Fruit fly (Drosophila melanogaster) whole organism, embryonic: ENCODE measurements around the gene CG6659.

ENCODE experiments used
- Bgb ChIP-seq: fragments of 200-800 bp; sonication (Bioruptor generic); IDR thresholded peaks from 2 replicates; pipeline ENCODE4 v1.3.6; 2022; ENCODE audit warnings: missing biosample characterization, missing genetic modification characterization; ENCODE audit not compliant: partially characterized antibody
- BtbVII ChIP-seq: fragments of 200-800 bp; sonication (Bioruptor generic); optimal IDR thresholded peaks from 3 replicates; lab custom pipeline; 2017; ENCODE audit warnings: missing biosample characterization, mild to moderate bottlenecking, missing genetic modification characterization
- C15 ChIP-seq: fragments of 200-800 bp; sonication (Bioruptor generic); IDR thresholded peaks from 3 replicates; pipeline ENCODE4 v1.3.6; 2022; ENCODE audit warnings: missing biosample characterization, missing genetic modification characterization
- CG10543 ChIP-seq: fragments of 200-800 bp; sonication (Bioruptor generic); optimal IDR thresholded peaks from 3 replicates; lab custom pipeline; 2017; ENCODE audit warnings: missing biosample characterization, mild to moderate bottlenecking, missing genetic modification characterization, moderate library complexity
- CG10654 ChIP-seq: fragments of 200-800 bp; sonication (Bioruptor generic); optimal IDR thresholded peaks from 2 replicates; lab custom pipeline; 2016; ENCODE audit warnings: missing biosample characterization, missing genetic modification characterization
- CG12071 ChIP-seq: fragments of 200-800 bp; sonication (Bioruptor generic); optimal IDR thresholded peaks from 3 replicates; lab custom pipeline; 2018; ENCODE audit warnings: missing biosample characterization, mild to moderate bottlenecking, missing genetic modification characterization
- CG15601 ChIP-seq: fragments of 200-800 bp; sonication (Bioruptor generic); optimal IDR thresholded peaks from 3 replicates; lab custom pipeline; 2019; ENCODE audit warnings: missing biosample characterization, mild to moderate bottlenecking, missing genetic modification characterization, moderate library complexity
- CG1603 ChIP-seq: fragments of 200-800 bp; sonication (Bioruptor generic); optimal IDR thresholded peaks from 2 replicates; lab custom pipeline; 2019; ENCODE audit warnings: missing biosample characterization, mild to moderate bottlenecking, missing genetic modification characterization, moderate library complexity
- CG18262 ChIP-seq: fragments of 200-800 bp; optimal IDR thresholded peaks from 3 replicates; lab custom pipeline; 2019; ENCODE audit warnings: missing biosample characterization, mild to moderate bottlenecking, missing genetic modification characterization, moderate library complexity
- CG1832 ChIP-seq: fragments of 200-800 bp; sonication (Bioruptor generic); optimal IDR thresholded peaks from 2 replicates; lab custom pipeline; 2017; ENCODE audit warnings: missing biosample characterization, mild to moderate bottlenecking, missing genetic modification characterization, inconsistent platforms
- CG3163 ChIP-seq: fragments of 200-800 bp; sonication (Bioruptor generic); optimal IDR thresholded peaks from 3 replicates; lab custom pipeline; 2016; ENCODE audit warnings: missing biosample characterization, missing genetic modification characterization
- CG7357 ChIP-seq: fragments of 200-800 bp; sonication (Bioruptor generic); IDR thresholded peaks from 3 replicates; pipeline ENCODE4 v1.3.6; 2022; ENCODE audit warnings: missing biosample characterization, missing genetic modification characterization
- CG7556 ChIP-seq: fragments of 200-800 bp; sonication (Bioruptor generic); optimal IDR thresholded peaks from 2 replicates; lab custom pipeline; 2017; ENCODE audit warnings: missing biosample characterization, mild to moderate bottlenecking, missing genetic modification characterization
- CG8290 ChIP-seq, 3 experiments: fragments of 200-800 bp; sonication (Bioruptor generic); optimal IDR thresholded peaks; 2 replicates each; lab custom pipeline; 2016 to 2019; ENCODE audit warnings: missing biosample characterization in 3 of 3, missing genetic modification characterization in 3 of 3, mild to moderate bottlenecking in 2 of 3, moderate library complexity in 1 of 3
- CG8388 ChIP-seq: fragments of 200-800 bp; sonication (Bioruptor generic); optimal IDR thresholded peaks from 2 replicates; lab custom pipeline; 2019; ENCODE audit warnings: missing biosample characterization, mild to moderate bottlenecking, missing genetic modification characterization, moderate library complexity
- CG8478 ChIP-seq: fragments of >200 bp; optimal IDR thresholded peaks from 2 replicates; lab custom pipeline; 2018
- CG9727 ChIP-seq: fragments of 200-800 bp; sonication (Bioruptor generic); optimal IDR thresholded peaks from 3 replicates; lab custom pipeline; 2017; ENCODE audit warnings: missing biosample characterization, mild to moderate bottlenecking, missing genetic modification characterization
- Doc3 ChIP-seq: fragments of 200-800 bp; sonication (Bioruptor generic); IDR thresholded peaks from 3 replicates; pipeline ENCODE4 v1.3.6; 2022; ENCODE audit warnings: missing biosample characterization, missing genetic modification characterization; ENCODE audit not compliant: partially characterized antibody
- Elba2 ChIP-seq: fragments of 200-800 bp; sonication (Bioruptor generic); optimal IDR thresholded peaks from 3 replicates; lab custom pipeline; 2016; ENCODE audit warnings: missing biosample characterization, missing genetic modification characterization
- Ets97D ChIP-seq: fragments of 200-800 bp; sonication (Bioruptor generic); optimal IDR thresholded peaks from 3 replicates; lab custom pipeline; 2016; ENCODE audit warnings: missing biosample characterization, missing genetic modification characterization
- H15 ChIP-seq: fragments of 200-800 bp; sonication (Bioruptor generic); IDR thresholded peaks from 3 replicates; pipeline ENCODE4 v1.3.6; 2022; ENCODE audit warnings: missing biosample characterization, missing genetic modification characterization
- HmgZ ChIP-seq: fragments of 200-800 bp; sonication (Bioruptor generic); optimal IDR thresholded peaks from 2 replicates; lab custom pipeline; 2018; ENCODE audit warnings: missing biosample characterization, mild to moderate bottlenecking, missing genetic modification characterization
- Hr3 ChIP-seq: fragments of 200-800 bp; sonication (Bioruptor generic); optimal IDR thresholded peaks from 3 replicates; lab custom pipeline; 2016; ENCODE audit warnings: missing biosample characterization, missing genetic modification characterization
- MTF-1 ChIP-seq: fragments of 200-800 bp; sonication (Bioruptor generic); optimal IDR thresholded peaks from 2 replicates; lab custom pipeline; 2018; ENCODE audit warnings: missing biosample characterization, mild to moderate bottlenecking, missing genetic modification characterization, borderline replicate concordance
- Neu2 ChIP-seq: fragments of 200-800 bp; sonication (Bioruptor generic); optimal IDR thresholded peaks from 3 replicates; lab custom pipeline; 2016; ENCODE audit warnings: missing biosample characterization, missing genetic modification characterization, borderline replicate concordance
- NfI ChIP-seq: fragments of 200-800 bp; sonication (Bioruptor generic); optimal IDR thresholded peaks from 3 replicates; lab custom pipeline; 2018; ENCODE audit warnings: missing biosample characterization, mild to moderate bottlenecking, missing genetic modification characterization, moderate library complexity
- Rfx ChIP-seq: fragments of 200-800 bp; sonication (Bioruptor generic); IDR thresholded peaks from 2 replicates; pipeline ENCODE4 v1.3.6; 2022; ENCODE audit warnings: missing biosample characterization, missing genetic modification characterization
- Taf1 ChIP-seq: fragments of 200-800 bp; sonication (Bioruptor generic); IDR thresholded peaks from 2 replicates; pipeline ENCODE4 v1.3.6; 2022; ENCODE audit warnings: missing biosample characterization, missing genetic modification characterization
- Xbp1 ChIP-seq: fragments of 200-800 bp; sonication (Bioruptor generic); optimal IDR thresholded peaks from 3 replicates; lab custom pipeline; 2016; ENCODE audit warnings: missing biosample characterization, mild to moderate bottlenecking, missing genetic modification characterization
- ato ChIP-seq: fragments of 200-800 bp; sonication (Bioruptor generic); IDR thresholded peaks from 2 replicates; pipeline ENCODE4 v1.3.6; 2022; ENCODE audit warnings: missing biosample characterization, missing genetic modification characterization; ENCODE audit not compliant: partially characterized antibody
- chm ChIP-seq: fragments of 200-800 bp; sonication (Bioruptor generic); IDR thresholded peaks from 2 replicates; pipeline ENCODE4 v1.3.6; 2022; ENCODE audit warnings: missing biosample characterization, missing genetic modification characterization
- crp ChIP-seq, 2 experiments: fragments of 200-800 bp; sonication (Bioruptor generic); optimal IDR thresholded peaks; 2 replicates in 1 of 2; 3 replicates in 1 of 2; lab custom pipeline; 2017; ENCODE audit warnings: missing biosample characterization in 2 of 2, missing genetic modification characterization in 2 of 2, mild to moderate bottlenecking in 1 of 2, moderate library complexity in 1 of 2
- esg ChIP-seq: fragments of 200-800 bp; sonication (Bioruptor generic); conservative IDR thresholded peaks from 2 replicates; pipeline ENCODE4 v1.3.6; 2022; ENCODE audit warnings: missing biosample characterization, missing genetic modification characterization
- exex ChIP-seq: fragments of 200-800 bp; sonication (Bioruptor generic); optimal IDR thresholded peaks from 4 replicates; lab custom pipeline; 2018; ENCODE audit warnings: missing biosample characterization, mild to moderate bottlenecking, missing genetic modification characterization, moderate library complexity
- fd3F ChIP-seq: fragments of 200-800 bp; sonication (Bioruptor generic); optimal IDR thresholded peaks from 2 replicates; lab custom pipeline; 2018; ENCODE audit warnings: missing biosample characterization, mild to moderate bottlenecking, missing genetic modification characterization, moderate library complexity
- hth ChIP-seq: fragments of >200 bp; optimal IDR thresholded peaks from 2 replicates; lab custom pipeline; 2017; ENCODE audit warnings: inconsistent platforms
- ind ChIP-seq: fragments of 200-800 bp; sonication (Bioruptor generic); optimal IDR thresholded peaks from 3 replicates; lab custom pipeline; 2016; ENCODE audit warnings: missing biosample characterization, missing genetic modification characterization
- knrl ChIP-seq: fragments of 200-800 bp; sonication (Bioruptor generic); IDR thresholded peaks from 3 replicates; pipeline ENCODE4 v1.3.6; 2022; ENCODE audit warnings: missing biosample characterization, missing genetic modification characterization; ENCODE audit not compliant: partially characterized antibody
- nerfin-1 ChIP-seq: fragments of 200-800 bp; sonication (Bioruptor generic); optimal IDR thresholded peaks from 3 replicates; lab custom pipeline; 2019; ENCODE audit warnings: missing biosample characterization, mild to moderate bottlenecking, missing genetic modification characterization, moderate library complexity
- onecut ChIP-seq: fragments of 200-800 bp; sonication (Bioruptor generic); IDR thresholded peaks from 2 replicates; pipeline ENCODE4 v1.3.6; 2022; ENCODE audit warnings: missing biosample characterization, missing genetic modification characterization
- phol ChIP-seq: fragments of 200-800 bp; sonication (Bioruptor generic); optimal IDR thresholded peaks from 3 replicates; lab custom pipeline; 2018; ENCODE audit warnings: missing biosample characterization, mild to moderate bottlenecking, missing genetic modification characterization, moderate library complexity
- row ChIP-seq: fragments of 200-800 bp; sonication (Bioruptor generic); IDR thresholded peaks from 3 replicates; pipeline ENCODE4 v1.3.6; 2022; ENCODE audit warnings: missing biosample characterization, missing genetic modification characterization
- slbo ChIP-seq: fragments of 200-800 bp; sonication (Bioruptor generic); IDR thresholded peaks from 2 replicates; pipeline ENCODE4 v1.3.6; 2022; ENCODE audit warnings: missing biosample characterization, missing genetic modification characterization
- slp2 ChIP-seq: fragments of 200-800 bp; sonication (Bioruptor generic); optimal IDR thresholded peaks from 2 replicates; lab custom pipeline; 2016; ENCODE audit warnings: missing biosample characterization, missing genetic modification characterization
- tap ChIP-seq: fragments of 200-800 bp; optimal IDR thresholded peaks from 3 replicates; lab custom pipeline; 2019; ENCODE audit warnings: missing biosample characterization, mild to moderate bottlenecking, missing genetic modification characterization, moderate library complexity
- vvl ChIP-seq: fragments of 200-800 bp; sonication (Bioruptor generic); IDR thresholded peaks from 2 replicates; pipeline ENCODE4 v1.3.6; 2022; ENCODE audit warnings: missing biosample characterization, missing genetic modification characterization
- wor ChIP-seq: fragments of 200-800 bp; sonication (Bioruptor generic); IDR thresholded peaks from 2 replicates; pipeline ENCODE4 v1.3.6; 2022; ENCODE audit warnings: missing biosample characterization, missing genetic modification characterization
- z ChIP-seq: fragments of 200-800 bp; sonication (Bioruptor generic); IDR thresholded peaks from 3 replicates; pipeline ENCODE4 v1.3.6; 2022; ENCODE audit warnings: missing biosample characterization, missing genetic modification characterization
- zen2 ChIP-seq: fragments of 200-800 bp; sonication (Bioruptor generic); IDR thresholded peaks from 3 replicates; pipeline ENCODE4 v1.3.6; 2022; ENCODE audit warnings: missing biosample characterization, missing genetic modification characterization; ENCODE audit not compliant: partially characterized antibody

Gene CG6659

dm6 chrX:18635118-18635552 is 22.0 kb downstream of the CG6659 start (continued):
- TF ChIP-seq CG10654 (GFP tag; lab: Kevin White, UChicago) (peak; percentile 15), CG18262 (tag; lab: Kevin White, UChicago) (peak; percentile 13), Elba2 (no peak), slp2 (peak; percentile 10), Xbp1 (GFP tag; lab: Kevin White, UChicago) (peak; percentile 68), CG9727 (GFP tag; lab: Kevin White, UChicago) (peak; percentile 17), esg (GFP tag; lab: Robert Waterston, UW) (no peak)

dm6 chrX:18634716-18635115 is 22.4 kb downstream of the CG6659 start, which contains the start of gene wgn:
TSS of gene wgn (minus strand) at chrX:18634908.
- TF ChIP-seq phol (tag; lab: Kevin White, UChicago) (no peak), ind (GFP tag; lab: Kevin White, UChicago) (no peak), CG1832 (GFP tag; lab: Kevin White, UChicago) (no peak), CG8290 (GFP tag; optimal IDR thresholded peaks at IDR 0.05; lab: Kevin White, UChicago) (no peak), CG8290 (tag; optimal IDR thresholded peaks at IDR 0.05; lab: Kevin White, UChicago) (peak in 1 of 2 experiments; percentile 41), CG7357 (no peak), exex (tag; lab: Kevin White, UChicago) (no peak), onecut (GFP tag; lab: Robert Waterston, UW) (no peak), CG8478 (no peak), BtbVII (GFP tag; lab: Kevin White, UChicago) (peak; percentile 0), zen2 (GFP tag; lab: Robert Waterston, UW) (peak; percentile 89), Ets97D (GFP tag; lab: Kevin White, UChicago) (no peak), crp (GFP tag; optimal IDR thresholded peaks at IDR 0.05; lab: Kevin White, UChicago) (no peak), CG3163 (GFP tag; lab: Kevin White, UChicago) (no peak), nerfin-1 (tag; lab: Kevin White, UChicago) (no peak), fd3F (GFP tag; lab: Kevin White, UChicago) (no peak), Doc3 (peak; percentile 95), row (GFP tag; lab: Robert Waterston, UW) (peak; percentile 41; the same call in 1 of the 3 replicates), chm (peak; percentile 83), CG10543 (GFP tag; lab: Kevin White, UChicago) (no peak), wor (GFP tag; lab: Robert Waterston, UW) (no peak), C15 (GFP tag; lab: Robert Waterston, UW) (no peak), CG1603 (tag; lab: Kevin White, UChicago) (peak; percentile 21), hth (lab: Kevin White, UChicago) (no peak), Rfx (GFP tag; lab: Robert Waterston, UW) (no peak), slbo (GFP tag; lab: Robert Waterston, UW) (0 out of 2 replicates have a peak, but pooled peaks have one; percentile 6), knrl (GFP tag; lab: Robert Waterston, UW) (peak; percentile 68; the same call in 1 of the 3 replicates), Bgb (peak; percentile 69), CG12071 (GFP tag; lab: Kevin White, UChicago) (no peak), Hr3 (GFP tag; lab: Kevin White, UChicago) (no peak), NfI (GFP tag; lab: Kevin White, UChicago) (no peak), HmgZ (tag; lab: Kevin White, UChicago) (peak; percentile 4), vvl (GFP tag; lab: Robert Waterston, UW) (0 out of 2 replicates have a peak, but pooled peaks have one; percentile 13), MTF-1 (peak; percentile 2), ato (peak; percentile 13; the same call in 1 of the 2 replicates), Neu2 (GFP tag; lab: Kevin White, UChicago) (no peak), H15 (GFP tag; lab: Robert Waterston, UW) (no peak), CG8388 (GFP tag; lab: Kevin White, UChicago) (no peak), z (GFP tag; lab: Robert Waterston, UW) (no peak), tap (tag; lab: Kevin White, UChicago) (no peak), CG15601 (tag; lab: Kevin White, UChicago) (no peak), Taf1 (no peak), CG7556 (GFP tag; lab: Kevin White, UChicago) (no peak)
